Worm (Caenorhabditis elegans): Measurements from ENCODE around the gene B0432.10.

ce11 chrII:320783-321182 is 34.7 kb upstream of the B0432.10 start:
- no peak for TF ChIP-seq hlh-15 (tag; optimal IDR thresholded peaks at IDR 0.05)
- TF ChIP-seq ref-2 (tag; optimal IDR thresholded peaks at IDR 0.05) = no peak
- TF ChIP-seq nhr-11 (tag; optimal IDR thresholded peaks at IDR 0.05) = no peak
- no peak for TF ChIP-seq ceh-6 (GFP tag; optimal IDR thresholded peaks at IDR 0.05)
- TF ChIP-seq C38D4.7 (GFP tag; optimal IDR thresholded peaks at IDR 0.05) = no peak
- no peak for TF ChIP-seq ceh-19 (GFP tag; optimal IDR thresholded peaks at IDR 0.05)
- TF ChIP-seq unc-42 (tag; optimal IDR thresholded peaks at IDR 0.05) = no peak

All from whole organism, late embryonic.